Fruit fly (Drosophila melanogaster) whole organism, embryonic: Measurements from ENCODE around the gene CG43116.

Experiments
- Ada2b ChIP-seq: fragments of 200-800 bp; sonication (Bioruptor generic); IDR thresholded peaks from 2 replicates; pipeline ENCODE4 v1.3.6; 2022; ENCODE audit warnings: missing biosample characterization, missing genetic modification characterization
- B-H2 ChIP-seq: fragments of 200-800 bp; sonication (Bioruptor generic); optimal IDR thresholded peaks from 2 replicates; lab custom pipeline; 2018; ENCODE audit warnings: missing biosample characterization, mild to moderate bottlenecking, missing genetic modification characterization
- BEAF-32 ChIP-seq: fragments of 200-800 bp; sonication (Bioruptor generic); optimal IDR thresholded peaks from 3 replicates; lab custom pipeline; 2017; ENCODE audit warnings: missing biosample characterization, missing genetic modification characterization, mild to moderate bottlenecking, moderate library complexity, missing genetic modification reagents
- Bdp1 ChIP-seq: fragments of 200-800 bp; sonication (Bioruptor generic); optimal IDR thresholded peaks from 3 replicates; lab custom pipeline; 2016; ENCODE audit warnings: missing biosample characterization, missing genetic modification characterization
- C15 ChIP-seq: fragments of 200-800 bp; sonication (Bioruptor generic); IDR thresholded peaks from 3 replicates; pipeline ENCODE4 v1.3.6; 2022; ENCODE audit warnings: missing biosample characterization, missing genetic modification characterization
- CG10979 ChIP-seq: fragments of 200-800 bp; sonication (Bioruptor generic); optimal IDR thresholded peaks from 2 replicates; lab custom pipeline; 2018; ENCODE audit warnings: missing biosample characterization, mild to moderate bottlenecking, missing genetic modification characterization, moderate library complexity
- CG11504 ChIP-seq: fragments of 200-800 bp; sonication (Bioruptor generic); optimal IDR thresholded peaks from 3 replicates; lab custom pipeline; 2019; ENCODE audit warnings: missing biosample characterization, mild to moderate bottlenecking, missing genetic modification characterization, moderate library complexity
- CG11696 ChIP-seq: fragments of 200-800 bp; sonication (Bioruptor generic); IDR thresholded peaks from 2 replicates; pipeline ENCODE4 v1.3.6; 2022; ENCODE audit warnings: missing biosample characterization, missing genetic modification characterization
- CG12236 ChIP-seq: fragments of 200-800 bp; sonication (Bioruptor generic); optimal IDR thresholded peaks from 2 replicates; lab custom pipeline; 2016; ENCODE audit warnings: missing biosample characterization, missing genetic modification characterization
- CG15269 ChIP-seq: fragments of 200-800 bp; sonication (Bioruptor generic); optimal IDR thresholded peaks from 2 replicates; lab custom pipeline; 2018; ENCODE audit warnings: missing biosample characterization, mild to moderate bottlenecking, missing genetic modification characterization, moderate library complexity
- CG17612 ChIP-seq: fragments of 200-800 bp; sonication (Bioruptor generic); IDR thresholded peaks from 2 replicates; pipeline ENCODE4 v1.3.6; 2022; ENCODE audit warnings: missing biosample characterization, missing genetic modification characterization
- CG17802 ChIP-seq: fragments of 200-800 bp; sonication (Bioruptor generic); optimal IDR thresholded peaks from 2 replicates; lab custom pipeline; 2018; ENCODE audit warnings: missing biosample characterization, mild to moderate bottlenecking, missing genetic modification characterization, moderate library complexity
- CG2120 ChIP-seq: fragments of 200-800 bp; sonication (Bioruptor generic); optimal IDR thresholded peaks from 3 replicates; lab custom pipeline; 2016; ENCODE audit warnings: missing biosample characterization, missing genetic modification characterization
- CG2202 ChIP-seq: fragments of 200-800 bp; sonication (Bioruptor generic); optimal IDR thresholded peaks from 2 replicates; lab custom pipeline; 2018; ENCODE audit warnings: missing biosample characterization, mild to moderate bottlenecking, missing genetic modification characterization
- CG4404 ChIP-seq: fragments of 200-800 bp; sonication (Bioruptor generic); IDR thresholded peaks from 2 replicates; pipeline ENCODE4 v1.3.6; 2022; ENCODE audit warnings: missing biosample characterization, missing genetic modification characterization
- CG7556 ChIP-seq: fragments of 200-800 bp; sonication (Bioruptor generic); optimal IDR thresholded peaks from 2 replicates; lab custom pipeline; 2017; ENCODE audit warnings: missing biosample characterization, mild to moderate bottlenecking, missing genetic modification characterization
- CG7745 ChIP-seq: fragments of 200-800 bp; sonication (Bioruptor generic); optimal IDR thresholded peaks from 2 replicates; lab custom pipeline; 2018; ENCODE audit warnings: missing biosample characterization, mild to moderate bottlenecking, missing genetic modification characterization, moderate library complexity
- CG8944 ChIP-seq: fragments of 200-800 bp; sonication (Bioruptor generic); optimal IDR thresholded peaks from 3 replicates; lab custom pipeline; 2016; ENCODE audit warnings: missing biosample characterization, missing genetic modification characterization
- CG9727 ChIP-seq: fragments of 200-800 bp; sonication (Bioruptor generic); optimal IDR thresholded peaks from 3 replicates; lab custom pipeline; 2017; ENCODE audit warnings: missing biosample characterization, mild to moderate bottlenecking, missing genetic modification characterization
- Chrac-16 ChIP-seq: fragments of 200-800 bp; sonication (Bioruptor generic); optimal IDR thresholded peaks from 3 replicates; lab custom pipeline; 2016; ENCODE audit warnings: missing biosample characterization, missing genetic modification characterization
- D19A ChIP-seq: fragments of 200-800 bp; optimal IDR thresholded peaks from 3 replicates; lab custom pipeline; 2019; ENCODE audit warnings: missing biosample characterization, mild to moderate bottlenecking, missing genetic modification characterization, moderate library complexity
- Dbx ChIP-seq: fragments of 200-800 bp; sonication (Bioruptor generic); IDR thresholded peaks from 3 replicates; pipeline ENCODE4 v1.3.6; 2022; ENCODE audit warnings: missing biosample characterization, missing genetic modification characterization
- Drgx ChIP-seq: fragments of 200-800 bp; sonication (Bioruptor generic); IDR thresholded peaks from 2 replicates; pipeline ENCODE4 v1.3.6; 2022; ENCODE audit warnings: missing biosample characterization, missing genetic modification characterization
- Fer3 ChIP-seq: fragments of 200-800 bp; sonication (Bioruptor generic); optimal IDR thresholded peaks from 2 replicates; lab custom pipeline; 2018; ENCODE audit warnings: missing biosample characterization, mild to moderate bottlenecking, missing genetic modification characterization, moderate library complexity
- Gsc ChIP-seq: fragments of 200-800 bp; sonication (Bioruptor generic); IDR thresholded peaks from 2 replicates; pipeline ENCODE4 v1.3.6; 2022; ENCODE audit warnings: missing biosample characterization, missing genetic modification characterization
- Hmr ChIP-seq: fragments of 200-800 bp; sonication (Bioruptor generic); optimal IDR thresholded peaks from 3 replicates; lab custom pipeline; 2017; ENCODE audit warnings: mild to moderate bottlenecking, missing biosample characterization, missing genetic modification reagents, missing genetic modification characterization
- Sry-β ChIP-seq: fragments of 200-800 bp; sonication (Bioruptor generic); optimal IDR thresholded peaks from 2 replicates; lab custom pipeline; 2018; ENCODE audit warnings: missing biosample characterization, mild to moderate bottlenecking, missing genetic modification characterization, moderate library complexity
- ap ChIP-seq: fragments of 200-800 bp; sonication (Bioruptor generic); IDR thresholded peaks from 2 replicates; pipeline ENCODE4 v1.3.6; 2022; ENCODE audit warnings: missing biosample characterization, missing genetic modification characterization
- bab2 ChIP-seq: fragments of 200-800 bp; sonication (Bioruptor generic); optimal IDR thresholded peaks from 2 replicates; lab custom pipeline; 2016; ENCODE audit warnings: missing biosample characterization, missing genetic modification characterization
- cad ChIP-seq: fragments of >200 bp; optimal IDR thresholded peaks from 2 replicates; lab custom pipeline; 2017; ENCODE audit warnings: missing biosample characterization, missing genetic modification characterization
- corto ChIP-seq: fragments of 200-800 bp; sonication (Bioruptor generic); optimal IDR thresholded peaks from 2 replicates; lab custom pipeline; 2016; ENCODE audit warnings: missing biosample characterization, mild to moderate bottlenecking, missing genetic modification characterization, moderate library complexity
- dmrt11E ChIP-seq: fragments of 200-800 bp; sonication (Bioruptor generic); optimal IDR thresholded peaks from 3 replicates; lab custom pipeline; 2018; ENCODE audit warnings: missing biosample characterization, mild to moderate bottlenecking, missing genetic modification characterization, moderate library complexity
- fd102C ChIP-seq: fragments of 200-800 bp; sonication (Bioruptor generic); optimal IDR thresholded peaks from 2 replicates; lab custom pipeline; 2018; ENCODE audit warnings: missing biosample characterization, mild to moderate bottlenecking, missing genetic modification characterization, moderate library complexity
- ftz-f1 ChIP-seq: fragments of 200-800 bp; sonication (Bioruptor generic); optimal IDR thresholded peaks from 2 replicates; lab custom pipeline; 2016; ENCODE audit warnings: missing biosample characterization, missing genetic modification characterization
- hbn ChIP-seq: fragments of 200-800 bp; sonication (Bioruptor generic); IDR thresholded peaks from 2 replicates; pipeline ENCODE4 v1.3.6; 2022; ENCODE audit warnings: missing biosample characterization, missing genetic modification characterization; ENCODE audit not compliant: partially characterized antibody
- hkb ChIP-seq, 2 experiments: fragments of 200-800 bp in 1 of 2; fragments of >200 bp in 1 of 2; sonication (Bioruptor generic) in 1 of 2; IDR thresholded peaks in 1 of 2; optimal IDR thresholded peaks in 1 of 2; 2 replicates each; pipeline versions ENCODE4 v1.3.6 to Lab custom; 2017 to 2022; ENCODE audit warnings: missing biosample characterization in 1 of 2, missing genetic modification characterization in 1 of 2
- jumu ChIP-seq: fragments of 200-800 bp; sonication (Bioruptor generic); optimal IDR thresholded peaks from 3 replicates; lab custom pipeline; 2016; ENCODE audit warnings: missing biosample characterization, missing genetic modification characterization
- lov ChIP-seq, 2 experiments: fragments of 200-800 bp in 1 of 2; fragments of >200 bp in 1 of 2; sonication (Bioruptor generic) in 1 of 2; IDR thresholded peaks in 1 of 2; optimal IDR thresholded peaks in 1 of 2; 2 replicates in 1 of 2; 3 replicates in 1 of 2; pipeline versions ENCODE4 v1.3.6 to Lab custom; 2017 to 2022; ENCODE audit warnings: missing biosample characterization in 1 of 2, missing genetic modification characterization in 1 of 2
- peb ChIP-seq: fragments of 200-800 bp; sonication (Bioruptor generic); IDR thresholded peaks from 2 replicates; pipeline ENCODE4 v1.3.6; 2022; ENCODE audit warnings: missing biosample characterization, missing genetic modification characterization
- pros ChIP-seq: fragments of 200-800 bp; sonication (Bioruptor generic); optimal IDR thresholded peaks from 3 replicates; lab custom pipeline; 2019; ENCODE audit warnings: missing biosample characterization, mild to moderate bottlenecking, missing genetic modification characterization, moderate library complexity
- seq ChIP-seq: fragments of 200-800 bp; sonication (Bioruptor generic); IDR thresholded peaks from 2 replicates; pipeline ENCODE4 v1.3.6; 2022; ENCODE audit warnings: missing biosample characterization, missing genetic modification characterization
- unpg ChIP-seq: fragments of 200-800 bp; sonication (Bioruptor generic); optimal IDR thresholded peaks from 3 replicates; lab custom pipeline; 2018; ENCODE audit warnings: missing biosample characterization, mild to moderate bottlenecking, missing genetic modification characterization, moderate library complexity

Gene CG43116

dm6 chr3R:26020244-26021171, 23.7 kb upstream of the CG43116 start (continued):
- TF ChIP-seq CG4404 (GFP tag; lab: Robert Waterston, UW) (no peak), CG12236 (GFP tag; lab: Kevin White, UChicago) (no peak), Dbx (GFP tag; lab: Robert Waterston, UW) (no peak), Sry-β (GFP tag; lab: Kevin White, UChicago) (peak; percentile 11), CG2120 (GFP tag; lab: Kevin White, UChicago) (peak; percentile 43), CG9727 (GFP tag; lab: Kevin White, UChicago) (peak; percentile 63), ftz-f1 (GFP tag; lab: Kevin White, UChicago) (peak; percentile 81), CG15269 (tag; lab: Kevin White, UChicago) (peak; percentile 72), CG7556 (peak; percentile 70), ap (GFP tag; lab: Robert Waterston, UW) (0 out of 2 replicates have a peak, but pooled peaks have one; percentile 33), Bdp1 (GFP tag; lab: Kevin White, UChicago) (no peak), CG17612 (no peak), Fer3 (tag; lab: Kevin White, UChicago) (peak; percentile 47), dmrt11E (tag; lab: Kevin White, UChicago) (peak; percentile 76), peb (0 out of 2 replicates have a peak, but pooled peaks have one; percentile 8), CG11504 (tag; lab: Kevin White, UChicago) (peak; percentile 84), lov (optimal IDR thresholded peaks at IDR 0.05; lab: Kevin White, UChicago) (no peak), lov (GFP tag; IDR thresholded peaks at IDR 0.05; lab: Robert Waterston, UW) (0 out of 3 replicates have a peak, but pooled peaks have one; percentile 30), Ada2b (GFP tag; lab: Robert Waterston, UW) (peak; percentile 57), corto (GFP tag; lab: Kevin White, UChicago) (no peak), jumu (GFP tag; lab: Kevin White, UChicago) (no peak), cad (GFP tag; lab: Kevin White, UChicago) (no peak), seq (GFP tag; lab: Robert Waterston, UW) (peak; percentile 30; the same call in 1 of the 2 replicates), Hmr (peak; percentile 14), hbn (GFP tag; lab: Robert Waterston, UW) (no peak)
- TF ChIP-seq, all 482 proteins: peak for 261

- TF ChIP-seq Drgx (peak; percentile 90), D19A (tag; lab: Kevin White, UChicago) (peak; percentile 26), CG11696 (GFP tag; lab: Robert Waterston, UW) (no peak)
Measured at dm6 chr3R:26019232-26019631, 22.4 kb upstream of the CG43116 start.

dm6 chr3R:26017771-26018731, 21.3 kb upstream of the CG43116 start:
- TF ChIP-seq CG2202 (peak; percentile 86), pros (peak; percentile 87), B-H2 (GFP tag; lab: Kevin White, UChicago) (no peak), CG10979 (tag; lab: Kevin White, UChicago) (peak; percentile 97), hkb (optimal IDR thresholded peaks at IDR 0.05; lab: Kevin White, UChicago) (no peak), hkb (GFP tag; IDR thresholded peaks at IDR 0.05; lab: Robert Waterston, UW) (peak; percentile 26; the same call in 1 of the 2 replicates), CG8944 (no peak), Chrac-16 (GFP tag; lab: Kevin White, UChicago) (peak; percentile 76), CG7745 (tag; lab: Kevin White, UChicago) (peak; percentile 52), Gsc (GFP tag; lab: Robert Waterston, UW) (no peak; the same call in 1 of the 2 replicates), dmrt11E (tag; lab: Kevin White, UChicago) (peak; percentile 99), C15 (GFP tag; lab: Robert Waterston, UW) (no peak), CG17802 (tag; lab: Kevin White, UChicago) (peak; percentile 10), BEAF-32 (GFP tag; lab: Kevin White, UChicago) (no peak), fd102C (GFP tag; lab: Kevin White, UChicago) (peak; percentile 86), unpg (peak; percentile 85), bab2 (peak; percentile 16), CG17612 (no peak)
